Worm (Caenorhabditis elegans): Measurements from ENCODE around the gene lipl-7.

The lipl-7 gene

DNA sequence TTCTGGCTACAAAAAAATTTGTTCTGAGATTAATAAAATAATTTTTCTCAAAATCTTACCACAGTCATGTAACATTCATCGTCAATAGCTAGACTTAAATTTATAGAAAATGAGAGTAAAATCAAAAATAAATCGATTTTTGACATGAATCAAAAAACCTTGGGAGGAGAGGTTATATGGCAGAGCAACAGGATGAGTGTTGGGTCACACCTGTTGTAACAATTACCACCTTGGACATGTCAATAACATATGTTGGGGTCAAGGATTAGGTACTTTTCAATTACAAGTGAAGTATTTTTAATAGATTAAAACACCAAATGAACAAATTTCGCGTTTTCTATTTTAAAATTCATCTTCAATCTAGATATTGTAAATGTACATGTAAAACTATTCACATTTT, at the start of gene lipl-7:
lipl-7 (minus strand) TSS at position 165 of the 400 bp plus-strand sequence.
- TF ChIP-seq elt-2 (tag; optimal IDR thresholded peaks at IDR 0.05) (no peak), R02D3.7 (tag; optimal IDR thresholded peaks at IDR 0.05) (no peak), lin-15B (tag; optimal IDR thresholded peaks at IDR 0.05) (no peak), ceh-16 (tag; optimal IDR thresholded peaks at IDR 0.05) (no peak), egl-5 (tag; optimal IDR thresholded peaks at IDR 0.05) (no peak), lin-39 (tag; optimal IDR thresholded peaks at IDR 0.05) (no peak), nhr-237 (tag; optimal IDR thresholded peaks at IDR 0.05) (no peak), nhr-11 (tag; optimal IDR thresholded peaks at IDR 0.05) (no peak), skn-1 (tag; optimal IDR thresholded peaks at IDR 0.05) (no peak), aly-2 (tag; optimal IDR thresholded peaks at IDR 0.05) (no peak), ztf-4 (tag; optimal IDR thresholded peaks at IDR 0.05) (no peak), ceh-9 (tag; optimal IDR thresholded peaks at IDR 0.05) (no peak), pha-4 (tag; optimal IDR thresholded peaks at IDR 0.05) (no peak), fkh-10 (GFP tag; optimal IDR thresholded peaks at IDR 0.05) (no peak)

DNA sequence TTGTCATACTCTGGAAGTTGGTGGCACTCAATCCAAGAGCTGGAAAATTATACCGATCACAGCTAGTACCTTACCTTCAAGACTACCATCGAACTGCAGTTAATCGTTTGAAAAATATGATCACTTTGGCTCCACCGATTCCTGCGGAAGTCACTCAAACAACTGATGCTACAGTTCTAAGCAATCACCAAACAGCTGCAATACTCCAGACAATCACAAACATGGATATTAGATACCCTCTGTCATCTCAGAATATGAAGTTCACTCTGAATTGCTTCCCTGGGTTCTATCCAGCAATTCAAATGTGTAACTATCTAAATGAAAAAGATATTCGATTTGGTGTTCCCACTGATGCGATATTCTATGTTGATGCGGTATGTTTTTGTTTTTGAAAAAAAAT, 47.0 kb upstream of the lipl-7 start:
- no peak for TF ChIP-seq nhr-237 (tag; optimal IDR thresholded peaks at IDR 0.05)
- TF ChIP-seq nhr-28 (tag; optimal IDR thresholded peaks at IDR 0.05): no peak
- TF ChIP-seq nhr-25 (tag; optimal IDR thresholded peaks at IDR 0.05): no peak
- no peak for TF ChIP-seq unc-62 (GFP tag; optimal IDR thresholded peaks at IDR 0.05)
- TF ChIP-seq ceh-16 (tag; optimal IDR thresholded peaks at IDR 0.05): no peak
- TF ChIP-seq egl-5 (tag; optimal IDR thresholded peaks at IDR 0.05): no peak
- TF ChIP-seq eor-1 (tag; optimal IDR thresholded peaks at IDR 0.05): no peak
- no peak for TF ChIP-seq elt-1 (tag; optimal IDR thresholded peaks at IDR 0.05)
- TF ChIP-seq ama-1 (optimal IDR thresholded peaks at IDR 0.05): no peak
- TF ChIP-seq fos-1 (tag; optimal IDR thresholded peaks at IDR 0.05): no peak

DNA sequence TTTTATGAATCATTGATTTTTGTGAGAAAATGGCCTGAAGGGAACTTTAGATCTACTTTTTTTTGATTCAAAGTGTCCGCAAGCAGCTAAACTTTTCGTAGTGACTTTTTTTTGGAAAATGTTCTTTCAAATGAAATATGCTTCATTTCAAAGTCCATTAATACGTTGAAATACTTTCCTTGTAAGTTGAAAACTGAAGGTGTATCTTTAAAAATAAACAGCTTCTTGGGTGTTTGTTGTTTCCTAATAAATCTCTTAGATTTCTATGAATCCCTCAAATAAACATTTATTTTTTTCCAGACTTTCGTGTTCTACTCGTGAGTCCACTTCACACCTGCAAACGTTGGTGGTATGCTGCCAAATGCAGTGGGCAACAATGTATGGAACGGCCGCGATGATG, 45.0 kb upstream of the lipl-7 start, which contains the start of gene ebax-1:
ebax-1 (plus strand) TSS at position 301 of the 400 bp plus-strand sequence.
- TF ChIP-seq ztf-11 (tag; optimal IDR thresholded peaks at IDR 0.05) (no peak), unc-62 (GFP tag; optimal IDR thresholded peaks at IDR 0.05) (no peak), nhr-43 (tag; optimal IDR thresholded peaks at IDR 0.05; ENCODE audit: poor library complexity, severe bottlenecking) (no peak), elt-1 (tag; optimal IDR thresholded peaks at IDR 0.05) (no peak), eor-1 (tag; optimal IDR thresholded peaks at IDR 0.05) (no peak), snpc-4 (tag; optimal IDR thresholded peaks at IDR 0.05) (no peak), nhr-12 (tag; optimal IDR thresholded peaks at IDR 0.05) (no peak), mdl-1 (tag; optimal IDR thresholded peaks at IDR 0.05) (no peak), egl-5 (tag; optimal IDR thresholded peaks at IDR 0.05) (no peak), jun-1 (tag; optimal IDR thresholded peaks at IDR 0.05) (no peak), nhr-237 (tag; optimal IDR thresholded peaks at IDR 0.05) (no peak), lin-15B (tag; optimal IDR thresholded peaks at IDR 0.05) (no peak), elt-2 (tag; optimal IDR thresholded peaks at IDR 0.05) (no peak), sea-2 (GFP tag; optimal IDR thresholded peaks at IDR 0.05) (no peak), hmg-11 (tag; optimal IDR thresholded peaks at IDR 0.05) (no peak)

DNA sequence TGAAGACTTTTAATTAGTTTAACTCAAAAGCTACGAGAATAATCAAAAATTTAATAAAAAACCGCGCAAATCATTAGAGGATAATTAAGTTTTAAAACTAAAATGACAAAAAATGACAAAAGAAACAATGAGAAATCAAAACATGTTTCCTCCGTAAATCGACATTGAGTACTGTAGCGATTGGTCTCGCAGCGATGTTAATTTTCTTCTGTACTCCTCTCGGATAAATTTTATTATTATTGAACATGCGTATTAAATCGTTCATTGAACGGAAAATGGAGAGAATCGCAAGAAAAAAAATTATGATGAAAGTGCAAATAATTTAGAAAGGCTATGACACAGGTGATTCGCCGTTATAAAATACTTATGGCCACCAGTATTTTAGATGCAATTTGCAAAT, 43.7 kb upstream of the lipl-7 start:
- no peak for TF ChIP-seq nhr-23 (tag; optimal IDR thresholded peaks at IDR 0.05)
- TF ChIP-seq ZK546.5 (tag; optimal IDR thresholded peaks at IDR 0.05): no peak
- TF ChIP-seq zag-1 (tag; optimal IDR thresholded peaks at IDR 0.05): no peak
- TF ChIP-seq unc-39 (tag; optimal IDR thresholded peaks at IDR 0.05): no peak
- TF ChIP-seq lin-15B (tag; optimal IDR thresholded peaks at IDR 0.05): no peak
- TF ChIP-seq daf-12 (tag; optimal IDR thresholded peaks at IDR 0.05): no peak
- TF ChIP-seq hmg-11 (tag; optimal IDR thresholded peaks at IDR 0.05): no peak
- TF ChIP-seq fkh-10 (GFP tag; optimal IDR thresholded peaks at IDR 0.05): no peak
- TF ChIP-seq eor-1 (tag; optimal IDR thresholded peaks at IDR 0.05): no peak
- no peak for TF ChIP-seq fkh-2 (tag; optimal IDR thresholded peaks at IDR 0.05)
- no peak for TF ChIP-seq ceh-82 (tag; optimal IDR thresholded peaks at IDR 0.05)
- TF ChIP-seq mdl-1 (tag; optimal IDR thresholded peaks at IDR 0.05): no peak
- TF ChIP-seq R02D3.7 (tag; optimal IDR thresholded peaks at IDR 0.05): no peak
- TF ChIP-seq nhr-28 (tag; optimal IDR thresholded peaks at IDR 0.05): no peak
- TF ChIP-seq nhr-237 (tag; optimal IDR thresholded peaks at IDR 0.05): no peak
